Worm (Caenorhabditis elegans): ENCODE data around the gene B0303.7.

- TF ChIP-seq blmp-1 (tag; optimal IDR thresholded peaks at IDR 0.05) (peak; percentile 31), ceh-88 (GFP tag; IDR thresholded peaks at IDR 0.05) (no peak), ama-1 (optimal IDR thresholded peaks at IDR 0.05) (no peak), skn-1 (tag; optimal IDR thresholded peaks at IDR 0.05) (no peak), efl-1 (optimal IDR thresholded peaks at IDR 0.05) (no peak), efl-1 (GFP tag; optimal IDR thresholded peaks at IDR 0.05 in 1 of 2) (peak in 1 of 2 experiments; percentile 53), Y116A8C.19 (tag; optimal IDR thresholded peaks at IDR 0.05; ENCODE audit: borderline replicate concordance) (no peak), nhr-237 (tag; optimal IDR thresholded peaks at IDR 0.05) (no peak), lin-13 (GFP tag; optimal IDR thresholded peaks at IDR 0.05) (no peak), nhr-12 (tag; optimal IDR thresholded peaks at IDR 0.05) (no peak), fos-1 (tag; optimal IDR thresholded peaks at IDR 0.05) (no peak), ces-1 (GFP tag; optimal IDR thresholded peaks at IDR 0.05) (no peak), elt-3 (tag; optimal IDR thresholded peaks at IDR 0.05) (peak in 1 of 6 experiments; percentile 66), snpc-4 (tag; optimal IDR thresholded peaks at IDR 0.05) (no peak)
These were observed 4.9 kb upstream of the B0303.7 start, which contains the start of gene hadb-1 for ce11 chrIII:8688438-8688946.
